Worm (Caenorhabditis elegans) whole organism, L4 larva: ENCODE measurements around the gene M03B6.4.

ENCODE experiments used
- R02D3.7 ChIP-seq: fragments of 150-350 bp; sonication (generic microtip); optimal IDR thresholded peaks from 3 replicates; lab custom pipeline; 2014; ENCODE audit warnings: missing biosample characterization, missing genetic modification characterization
- T26A8.4 ChIP-seq: fragments of 200-800 bp; sonication (Bioruptor generic); IDR thresholded peaks from 2 replicates; pipeline ENCODE4 v1.3.6; 2022; ENCODE audit warnings: missing genetic modification characterization, missing compliant biosample characterization
- ceh-28 ChIP-seq: fragments of 150-350 bp; optimal IDR thresholded peaks from 2 replicates; lab custom pipeline; 2014; ENCODE audit warnings: missing biosample characterization, missing genetic modification reagents, missing genetic modification characterization
- mep-1 ChIP-seq: fragments of 150-350 bp; sonication (generic microtip); optimal IDR thresholded peaks from 3 replicates; lab custom pipeline; 2014; ENCODE audit warnings: missing biosample characterization, missing genetic modification characterization
- nhr-25 ChIP-seq: sonication (generic microtip); optimal IDR thresholded peaks from 2 replicates; lab custom pipeline; 2017; ENCODE audit warnings: missing genetic modification characterization, mild to moderate bottlenecking, missing compliant biosample characterization, antibody characterized with exemption, moderate library complexity, borderline replicate concordance; ENCODE audit not compliant: insufficient read depth
- snpc-4 ChIP-seq: fragments of 150-350 bp; optimal IDR thresholded peaks from 2 replicates; lab custom pipeline; 2014; ENCODE audit warnings: missing biosample characterization, missing genetic modification characterization
- spr-1 ChIP-seq: sonication (generic microtip); optimal IDR thresholded peaks from 2 replicates; lab custom pipeline; 2016; ENCODE audit warnings: mild to moderate bottlenecking, missing genetic modification characterization, missing compliant biosample characterization
- tag-97 ChIP-seq: fragments of 200-800 bp; sonication (Bioruptor generic); IDR thresholded peaks from 2 replicates; pipeline ENCODE4 v1.3.6; 2022; ENCODE audit warnings: missing genetic modification characterization, missing compliant biosample characterization
- unc-62 ChIP-seq, 3 experiments: fragments of 150-350 bp in 1 of 3; sonication (generic microtip); optimal IDR thresholded peaks in 2 of 3; peaks in 1 of 3; 1 replicate in 1 of 3; 2 replicates in 2 of 3; lab custom pipeline; 2014 to 2017; ENCODE audit warnings: missing biosample characterization in 3 of 3, missing genetic modification characterization in 3 of 3, missing genetic modification reagents in 3 of 3, missing genotype in 1 of 3

DNA sequence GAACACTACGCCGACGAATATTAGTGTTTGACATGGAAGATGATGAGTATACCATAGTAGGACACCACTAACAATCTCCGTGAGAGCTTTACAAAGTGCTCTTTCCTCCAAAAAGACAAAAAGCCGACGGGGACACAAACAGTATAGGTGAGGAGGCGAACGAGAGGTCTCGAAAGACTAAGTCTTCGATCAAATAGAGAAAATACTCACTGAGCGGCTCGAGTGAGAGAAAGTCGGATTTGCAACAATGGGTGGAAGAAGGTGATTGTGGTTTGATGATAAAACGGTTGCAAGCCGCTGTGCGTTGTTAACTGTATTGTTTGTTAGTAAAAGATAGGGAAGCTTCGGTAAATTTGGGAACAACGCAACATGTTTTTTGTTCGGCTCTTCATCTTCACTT, 24.0 kb downstream of the M03B6.4 start, which contains the start of gene hlb-1:
- TF ChIP-seq snpc-4, result no peak
- TF ChIP-seq nhr-25 (tag; lab: Kevin White, UChicago), result no peak
- no peak for TF ChIP-seq mep-1 (tag; lab: Kevin White, UChicago)
- TF ChIP-seq tag-97 (GFP tag; lab: Robert Waterston, UW), result no peak
- TF ChIP-seq spr-1, result no peak
- no peak for TF ChIP-seq R02D3.7 (tag; lab: Kevin White, UChicago)
- no peak for TF ChIP-seq T26A8.4 (GFP tag; lab: Robert Waterston, UW)
- TF ChIP-seq unc-62 (GFP tag; optimal IDR thresholded peaks at IDR 0.05 in 1 of 2; lab: Kevin White, UChicago), result peak in 1 of 2 experiments; percentile 3
- TF ChIP-seq unc-62 (tag; optimal IDR thresholded peaks at IDR 0.05; lab: Kevin White, UChicago), result no peak
- TF ChIP-seq ceh-28 (tag; lab: Kevin White, UChicago), result no peak
